Fruit fly (Drosophila melanogaster): ENCODE measurements around the gene CG6023.

- TF ChIP-seq psq (GFP tag; optimal IDR thresholded peaks at IDR 0.05) (peak; percentile 55), dsf (GFP tag; optimal IDR thresholded peaks at IDR 0.05; ENCODE audit: borderline replicate concordance) (no peak), br (GFP tag; optimal IDR thresholded peaks at IDR 0.05) (no peak), jim (GFP tag; optimal IDR thresholded peaks at IDR 0.05) (no peak), Mio (GFP tag; optimal IDR thresholded peaks at IDR 0.05) (no peak), Hnf4 (GFP tag; optimal IDR thresholded peaks at IDR 0.05) (no peak), Hr83 (GFP tag; optimal IDR thresholded peaks at IDR 0.05; ENCODE audit: poor library complexity, severe bottlenecking) (no peak), OdsH (GFP tag; optimal IDR thresholded peaks at IDR 0.05) (peak; percentile 50), fru (GFP tag; optimal IDR thresholded peaks at IDR 0.05) (peak; percentile 40), woc (GFP tag; optimal IDR thresholded peaks at IDR 0.05) (no peak)
Observed at dm6 chrX:18272422-18272821, 48.6 kb downstream of the CG6023 start.
